Fruit fly (Drosophila melanogaster) whole organism, embryonic: ENCODE data around the gene AP-2alpha.

Experiments
- Antp ChIP-seq: fragments of 200-800 bp; sonication (Bioruptor generic); optimal IDR thresholded peaks from 3 replicates; lab custom pipeline; 2016; ENCODE audit warnings: missing biosample characterization, missing genetic modification characterization
- Blimp-1 ChIP-seq: fragments of 200-800 bp; sonication (Bioruptor generic); optimal IDR thresholded peaks from 3 replicates; lab custom pipeline; 2018; ENCODE audit warnings: missing biosample characterization, missing genetic modification characterization, mild to moderate bottlenecking, moderate library complexity, missing genetic modification reagents
- CG15011 ChIP-seq: fragments of 200-800 bp; sonication (Bioruptor generic); optimal IDR thresholded peaks from 3 replicates; lab custom pipeline; 2018; ENCODE audit warnings: missing biosample characterization, mild to moderate bottlenecking, missing genetic modification characterization
- CG16815 ChIP-seq: fragments of 200-800 bp; sonication (Bioruptor generic); optimal IDR thresholded peaks from 3 replicates; lab custom pipeline; 2017; ENCODE audit warnings: missing biosample characterization, mild to moderate bottlenecking, missing genetic modification characterization
- CG17802 ChIP-seq: fragments of 200-800 bp; sonication (Bioruptor generic); optimal IDR thresholded peaks from 2 replicates; lab custom pipeline; 2018; ENCODE audit warnings: missing biosample characterization, mild to moderate bottlenecking, missing genetic modification characterization, moderate library complexity
- CG34224 ChIP-seq: fragments of 200-800 bp; sonication (Bioruptor generic); IDR thresholded peaks from 3 replicates; pipeline ENCODE4 v1.3.6; 2022; ENCODE audit warnings: missing biosample characterization, missing genetic modification characterization; ENCODE audit not compliant: partially characterized antibody
- CG3726 ChIP-seq: fragments of 200-800 bp; sonication (Bioruptor generic); IDR thresholded peaks from 3 replicates; pipeline ENCODE4, ENCODE4 v1.3.6; 2022; ENCODE audit warnings: missing biosample characterization, missing genetic modification characterization
- CG4282 ChIP-seq: fragments of 200-800 bp; sonication (Bioruptor generic); optimal IDR thresholded peaks from 2 replicates; lab custom pipeline; 2016; ENCODE audit warnings: missing biosample characterization, missing genetic modification characterization
- CG6254 ChIP-seq: fragments of 200-800 bp; sonication (Bioruptor generic); optimal IDR thresholded peaks from 3 replicates; lab custom pipeline; 2017; ENCODE audit warnings: mild to moderate bottlenecking, missing biosample characterization, missing genetic modification reagents, missing genetic modification characterization
- CG6689 ChIP-seq: fragments of 200-800 bp; sonication (Bioruptor generic); IDR thresholded peaks from 2 replicates; pipeline ENCODE4 v1.3.6; 2022; ENCODE audit warnings: missing biosample characterization, missing genetic modification characterization
- CG7372 ChIP-seq: fragments of 200-800 bp; sonication (Bioruptor generic); IDR thresholded peaks from 2 replicates; pipeline ENCODE4 v1.3.6; 2022; ENCODE audit warnings: missing biosample characterization, missing genetic modification characterization
- CG7963 ChIP-seq: fragments of 200-800 bp; sonication (Bioruptor generic); IDR thresholded peaks from 3 replicates; pipeline ENCODE4 v1.3.6; 2022; ENCODE audit warnings: missing biosample characterization, missing genetic modification characterization; ENCODE audit not compliant: partially characterized antibody
- Camta ChIP-seq: fragments of 200-800 bp; sonication (Bioruptor generic); optimal IDR thresholded peaks from 2 replicates; lab custom pipeline; 2016; ENCODE audit warnings: missing biosample characterization, missing genetic modification characterization
- E2f2 ChIP-seq: fragments of 200-800 bp; sonication (Bioruptor generic); IDR thresholded peaks from 2 replicates; pipeline ENCODE4 v1.3.6; 2022; ENCODE audit warnings: missing biosample characterization, missing genetic modification characterization
- Elba2 ChIP-seq: fragments of 200-800 bp; sonication (Bioruptor generic); optimal IDR thresholded peaks from 3 replicates; lab custom pipeline; 2016; ENCODE audit warnings: missing biosample characterization, missing genetic modification characterization
- Hr78 ChIP-seq, 2 experiments: fragments of 200-800 bp in 1 of 2; fragments of >200 bp in 1 of 2; sonication (Bioruptor generic) in 1 of 2; optimal IDR thresholded peaks; 2 replicates each; lab custom pipeline; 2017 to 2019; ENCODE audit warnings: missing biosample characterization in 2 of 2, missing genetic modification characterization in 2 of 2, mild to moderate bottlenecking in 1 of 2, moderate library complexity in 1 of 2
- NfI ChIP-seq: fragments of 200-800 bp; sonication (Bioruptor generic); optimal IDR thresholded peaks from 3 replicates; lab custom pipeline; 2018; ENCODE audit warnings: missing biosample characterization, mild to moderate bottlenecking, missing genetic modification characterization, moderate library complexity
- Opbp ChIP-seq: fragments of 200-800 bp; sonication (Bioruptor generic); IDR thresholded peaks from 3 replicates; pipeline ENCODE4 v1.3.6; 2022; ENCODE audit warnings: missing biosample characterization, missing genetic modification characterization; ENCODE audit not compliant: partially characterized antibody
- Ssrp ChIP-seq: fragments of 200-800 bp; sonication (Bioruptor generic); optimal IDR thresholded peaks from 2 replicates; lab custom pipeline; 2018; ENCODE audit warnings: missing biosample characterization, mild to moderate bottlenecking, missing genetic modification characterization, moderate library complexity
- Trl ChIP-seq, 3 experiments: fragments of >200 bp in 2 of 3; fragments of 200-800 bp in 1 of 3; sonication (Bioruptor generic) in 1 of 3; optimal IDR thresholded peaks; 2 replicates in 1 of 3; 3 replicates in 2 of 3; lab custom pipeline; 2016 to 2017; ENCODE audit warnings: missing biosample characterization in 1 of 3, missing genetic modification characterization in 1 of 3
- amos ChIP-seq: fragments of 200-800 bp; sonication (Bioruptor generic); IDR thresholded peaks from 2 replicates; pipeline ENCODE4 v1.3.6; 2022; ENCODE audit warnings: missing biosample characterization, missing genetic modification characterization; ENCODE audit not compliant: partially characterized antibody
- aop ChIP-seq: fragments of 200-800 bp; sonication (Bioruptor generic); IDR thresholded peaks from 2 replicates; pipeline ENCODE4 v1.3.6; 2022; ENCODE audit warnings: missing biosample characterization, missing genetic modification characterization
- ash1 ChIP-seq: fragments of 200-800 bp; sonication (Bioruptor generic); optimal IDR thresholded peaks from 2 replicates; lab custom pipeline; 2018; ENCODE audit warnings: missing biosample characterization, mild to moderate bottlenecking, missing genetic modification characterization
- cas ChIP-seq: fragments of 200-800 bp; sonication (Bioruptor generic); IDR thresholded peaks from 2 replicates; pipeline ENCODE4 v1.3.6; 2022; ENCODE audit warnings: missing biosample characterization, missing genetic modification characterization
- chinmo ChIP-seq: fragments of 200-800 bp; sonication (Bioruptor generic); IDR thresholded peaks from 4 replicates; pipeline ENCODE4 v1.3.6; 2022; ENCODE audit warnings: missing biosample characterization, missing genetic modification characterization; ENCODE audit not compliant: partially characterized antibody
- corto ChIP-seq: fragments of 200-800 bp; sonication (Bioruptor generic); optimal IDR thresholded peaks from 2 replicates; lab custom pipeline; 2016; ENCODE audit warnings: missing biosample characterization, mild to moderate bottlenecking, missing genetic modification characterization, moderate library complexity
- fd96Cb ChIP-seq: fragments of 200-800 bp; sonication (Bioruptor generic); optimal IDR thresholded peaks from 2 replicates; lab custom pipeline; 2018; ENCODE audit warnings: missing biosample characterization, mild to moderate bottlenecking, missing genetic modification characterization, moderate library complexity
- gem ChIP-seq: fragments of 200-800 bp; sonication (Bioruptor generic); optimal IDR thresholded peaks from 2 replicates; lab custom pipeline; 2019; ENCODE audit warnings: missing biosample characterization, mild to moderate bottlenecking, missing genetic modification characterization, moderate library complexity
- gsb-n ChIP-seq: fragments of 200-800 bp; sonication (Bioruptor generic); optimal IDR thresholded peaks from 3 replicates; lab custom pipeline; 2018; ENCODE audit warnings: missing biosample characterization, mild to moderate bottlenecking, missing genetic modification characterization
- hbn ChIP-seq: fragments of 200-800 bp; sonication (Bioruptor generic); IDR thresholded peaks from 2 replicates; pipeline ENCODE4 v1.3.6; 2022; ENCODE audit warnings: missing biosample characterization, missing genetic modification characterization; ENCODE audit not compliant: partially characterized antibody
- ind ChIP-seq: fragments of 200-800 bp; sonication (Bioruptor generic); optimal IDR thresholded peaks from 3 replicates; lab custom pipeline; 2016; ENCODE audit warnings: missing biosample characterization, missing genetic modification characterization
- jing ChIP-seq: fragments of 200-800 bp; sonication (Bioruptor generic); optimal IDR thresholded peaks from 2 replicates; lab custom pipeline; 2018; ENCODE audit warnings: missing biosample characterization, mild to moderate bottlenecking, missing genetic modification characterization
- pnt ChIP-seq: fragments of 200-800 bp; sonication (Bioruptor generic); optimal IDR thresholded peaks from 3 replicates; lab custom pipeline; 2016; ENCODE audit warnings: missing biosample characterization, missing genetic modification characterization
- ranshi ChIP-seq: fragments of 200-800 bp; sonication (Bioruptor generic); IDR thresholded peaks from 2 replicates; pipeline ENCODE4 v1.3.6; 2022; ENCODE audit warnings: missing biosample characterization, missing genetic modification characterization
- run ChIP-seq: fragments of 200-800 bp; sonication (Bioruptor generic); optimal IDR thresholded peaks from 3 replicates; lab custom pipeline; 2018; ENCODE audit warnings: missing biosample characterization, mild to moderate bottlenecking, missing genetic modification characterization
- sd ChIP-seq: fragments of 200-800 bp; sonication (Bioruptor generic); optimal IDR thresholded peaks from 3 replicates; lab custom pipeline; 2018; ENCODE audit warnings: missing biosample characterization, mild to moderate bottlenecking, missing genetic modification characterization, moderate library complexity
- slbo ChIP-seq: fragments of 200-800 bp; sonication (Bioruptor generic); IDR thresholded peaks from 2 replicates; pipeline ENCODE4 v1.3.6; 2022; ENCODE audit warnings: missing biosample characterization, missing genetic modification characterization
- slou ChIP-seq: fragments of 200-800 bp; sonication (Bioruptor generic); optimal IDR thresholded peaks from 3 replicates; lab custom pipeline; 2016; ENCODE audit warnings: missing biosample characterization, missing genetic modification characterization
- tin ChIP-seq: fragments of 200-800 bp; sonication (Bioruptor generic); optimal IDR thresholded peaks from 3 replicates; lab custom pipeline; 2016; ENCODE audit warnings: missing biosample characterization, missing genetic modification characterization
- ttk ChIP-seq: fragments of 200-800 bp; sonication (Bioruptor generic); IDR thresholded peaks from 2 replicates; pipeline ENCODE4 v2.1.2; 2022; ENCODE audit warnings: missing biosample characterization, missing genetic modification characterization
- tup ChIP-seq: fragments of 200-800 bp; sonication (Bioruptor generic); optimal IDR thresholded peaks from 2 replicates; lab custom pipeline; 2016; ENCODE audit warnings: missing biosample characterization, mild to moderate bottlenecking, missing genetic modification characterization, moderate library complexity
- unc-4 ChIP-seq: fragments of 200-800 bp; sonication (Bioruptor generic); IDR thresholded peaks from 2 replicates; pipeline ENCODE4 v1.3.6; 2022; ENCODE audit warnings: missing biosample characterization, missing genetic modification characterization; ENCODE audit not compliant: partially characterized antibody

Gene AP-2alpha

DNA sequence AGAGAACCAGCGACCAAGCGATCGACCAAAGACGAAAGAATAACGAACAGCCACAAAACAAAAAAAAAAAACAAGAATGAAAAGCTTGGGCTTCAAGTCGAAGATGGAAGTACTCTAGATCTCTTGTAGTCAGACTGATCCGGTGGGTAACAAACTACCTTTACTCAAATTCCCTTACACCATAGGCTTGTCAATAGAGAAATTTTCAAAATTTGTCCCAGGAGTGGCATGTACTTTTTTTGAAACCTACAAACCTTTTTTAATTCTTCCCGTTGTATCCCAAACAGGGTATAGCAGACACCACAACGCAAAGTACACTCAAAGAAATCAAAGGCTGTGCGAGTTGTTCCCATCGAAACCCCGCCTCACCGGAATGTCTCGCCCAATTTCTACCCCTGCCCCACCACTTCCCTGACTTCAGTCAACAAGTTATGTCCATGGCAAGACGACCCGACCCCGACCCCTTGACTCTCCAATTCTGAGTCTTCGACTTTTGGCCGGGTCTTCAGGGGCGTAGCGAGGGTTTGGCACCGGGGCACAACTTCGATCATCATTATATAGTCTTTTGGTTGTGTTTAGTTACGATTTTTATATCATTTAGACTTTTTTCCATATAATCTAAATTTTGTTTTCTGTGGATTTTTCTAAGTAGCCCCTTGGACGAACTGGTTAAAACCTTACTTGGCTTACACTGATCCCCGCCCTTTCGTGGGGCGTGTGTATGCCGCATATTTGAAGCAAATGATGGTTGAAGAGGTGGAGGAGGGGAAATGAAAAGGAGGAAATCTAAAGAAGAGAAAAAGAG is 15.3 kb upstream of the AP-2alpha start (continued):
- TF ChIP-seq run (no peak), CG6689 (GFP tag; lab: Robert Waterston, UW) (peak; percentile 57), Trl (optimal IDR thresholded peaks at IDR 0.05; lab: Kevin White, UChicago) (no peak), Trl (GFP tag; optimal IDR thresholded peaks at IDR 0.05; lab: Kevin White, UChicago) (peak; percentile 38), amos (GFP tag; lab: Robert Waterston, UW) (no peak), CG34224 (GFP tag; lab: Robert Waterston, UW) (no peak), NfI (GFP tag; lab: Kevin White, UChicago) (peak; percentile 28), CG3726 (no peak), CG4282 (GFP tag; lab: Kevin White, UChicago) (no peak), Camta (peak; percentile 39), unc-4 (no peak), CG6254 (GFP tag; lab: Kevin White, UChicago) (no peak), E2f2 (GFP tag; lab: Robert Waterston, UW) (peak; percentile 26; the same call in 1 of the 2 replicates), CG17802 (tag; lab: Kevin White, UChicago) (peak; percentile 14), Opbp (GFP tag; lab: Robert Waterston, UW) (peak; percentile 40; the same call in 1 of the 3 replicates), hbn (GFP tag; lab: Robert Waterston, UW) (no peak), CG7372 (GFP tag; lab: Robert Waterston, UW) (no peak)

DNA sequence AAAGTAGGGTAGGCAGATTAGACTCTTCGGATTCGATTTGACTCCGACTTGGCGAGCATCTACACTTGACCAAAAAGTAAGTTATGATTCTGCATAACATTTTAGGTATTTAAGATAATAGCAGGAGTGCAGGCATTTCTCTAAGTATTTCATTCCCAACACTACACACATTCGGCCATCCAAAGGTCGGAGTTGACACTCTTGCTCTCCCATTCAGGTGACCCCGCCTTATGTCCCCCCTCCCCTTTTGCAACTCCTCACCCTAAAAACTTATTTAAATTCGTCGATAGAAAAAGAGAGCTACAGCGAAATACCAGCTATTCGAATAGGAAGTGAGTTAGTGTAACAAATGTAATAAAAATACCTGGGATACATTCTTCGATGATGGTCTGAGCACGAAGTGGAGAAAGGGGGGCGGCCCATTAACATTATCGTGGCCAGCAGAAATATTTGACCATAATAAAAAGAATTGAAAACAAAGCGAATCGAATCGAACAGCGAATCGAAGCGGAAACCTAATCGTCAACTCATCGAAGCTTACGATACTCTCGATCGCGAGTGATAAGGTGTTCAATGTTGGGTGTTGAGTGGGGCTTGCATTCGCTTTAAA is 13.9 kb upstream of the AP-2alpha start:
- TF ChIP-seq ttk (GFP tag; lab: Robert Waterston, UW) (0 out of 2 replicates have a peak, but pooled peaks have one; percentile 23), Hr78 (GFP tag; optimal IDR thresholded peaks at IDR 0.05; lab: Kevin White, UChicago) (peak in 1 of 2 experiments; percentile 81), CG16815 (GFP tag; lab: Kevin White, UChicago) (no peak), chinmo (GFP tag; lab: Robert Waterston, UW) (0 out of 4 replicates have a peak, but pooled peaks have one; percentile 18), sd (tag; lab: Kevin White, UChicago) (peak; percentile 90)
- TF ChIP-seq, all 482 proteins: peak for 4

DNA sequence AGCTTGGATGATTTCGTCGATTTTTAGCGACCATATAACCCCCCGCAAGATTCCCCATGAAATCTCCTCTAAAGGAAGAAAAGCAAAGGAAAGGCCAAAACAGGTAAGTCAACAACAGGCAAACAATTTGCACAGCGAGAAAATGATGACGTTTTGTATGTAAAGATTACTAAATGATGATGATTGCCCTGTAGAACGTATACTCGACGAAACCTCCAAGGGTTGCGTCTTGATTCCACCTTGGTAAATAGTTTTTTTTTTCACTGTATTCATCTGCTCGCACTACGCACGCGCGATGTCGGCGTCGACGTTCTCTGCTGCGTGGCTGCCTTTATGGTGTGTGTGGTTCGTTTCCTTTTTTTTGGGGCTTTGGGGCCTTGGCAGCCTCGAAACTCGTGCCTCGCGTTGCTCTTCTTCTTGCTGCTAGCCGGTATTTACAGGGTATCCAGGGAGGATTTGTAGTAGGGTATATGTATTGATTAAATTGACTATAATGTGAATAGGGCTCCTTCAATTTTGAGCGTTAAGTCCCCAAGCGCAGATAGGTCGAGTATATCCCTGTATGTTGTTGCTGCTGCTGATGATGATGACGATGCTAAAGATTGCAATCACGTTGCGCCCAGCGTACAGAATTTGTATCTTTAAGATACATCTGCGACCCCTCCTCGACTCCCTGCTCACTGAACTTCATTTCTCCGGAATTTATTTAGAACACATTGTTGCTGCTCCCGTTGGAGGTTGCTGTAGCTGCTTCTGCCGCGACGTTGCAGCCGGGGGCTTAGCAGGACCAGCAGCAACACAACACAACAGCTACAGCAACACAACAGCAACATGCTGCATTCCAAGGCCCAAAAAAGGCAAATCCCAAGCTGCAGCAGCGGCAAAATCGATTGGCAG is 13.0 kb upstream of the AP-2alpha start:
- TF ChIP-seq corto (GFP tag; lab: Kevin White, UChicago) (peak; percentile 92), gsb-n (tag; lab: Kevin White, UChicago) (no peak), CG15011 (GFP tag; lab: Kevin White, UChicago) (no peak), Antp (GFP tag; lab: Kevin White, UChicago) (no peak), pnt (GFP tag; lab: Kevin White, UChicago) (no peak), CG7963 (no peak), aop (GFP tag; lab: Robert Waterston, UW) (no peak), gem (tag; lab: Kevin White, UChicago) (peak; percentile 49), ind (peak; percentile 4), cas (GFP tag; lab: Robert Waterston, UW) (no peak), Elba2 (GFP tag; lab: Kevin White, UChicago) (no peak), tin (no peak), jing (GFP tag; lab: Kevin White, UChicago) (no peak), ash1 (GFP tag; lab: Kevin White, UChicago) (no peak), slou (no peak), fd96Cb (no peak), Ssrp (tag; lab: Kevin White, UChicago) (no peak), ranshi (GFP tag; lab: Robert Waterston, UW) (0 out of 2 replicates have a peak, but pooled peaks have one; percentile 6), tup (GFP tag; lab: Kevin White, UChicago) (no peak), Blimp-1 (GFP tag; lab: Kevin White, UChicago) (peak; percentile 23), slbo (GFP tag; lab: Robert Waterston, UW) (peak; percentile 37)
